Fruit fly (Drosophila melanogaster): ENCODE data around the gene CG2975.

CG2975 gene

DNA sequence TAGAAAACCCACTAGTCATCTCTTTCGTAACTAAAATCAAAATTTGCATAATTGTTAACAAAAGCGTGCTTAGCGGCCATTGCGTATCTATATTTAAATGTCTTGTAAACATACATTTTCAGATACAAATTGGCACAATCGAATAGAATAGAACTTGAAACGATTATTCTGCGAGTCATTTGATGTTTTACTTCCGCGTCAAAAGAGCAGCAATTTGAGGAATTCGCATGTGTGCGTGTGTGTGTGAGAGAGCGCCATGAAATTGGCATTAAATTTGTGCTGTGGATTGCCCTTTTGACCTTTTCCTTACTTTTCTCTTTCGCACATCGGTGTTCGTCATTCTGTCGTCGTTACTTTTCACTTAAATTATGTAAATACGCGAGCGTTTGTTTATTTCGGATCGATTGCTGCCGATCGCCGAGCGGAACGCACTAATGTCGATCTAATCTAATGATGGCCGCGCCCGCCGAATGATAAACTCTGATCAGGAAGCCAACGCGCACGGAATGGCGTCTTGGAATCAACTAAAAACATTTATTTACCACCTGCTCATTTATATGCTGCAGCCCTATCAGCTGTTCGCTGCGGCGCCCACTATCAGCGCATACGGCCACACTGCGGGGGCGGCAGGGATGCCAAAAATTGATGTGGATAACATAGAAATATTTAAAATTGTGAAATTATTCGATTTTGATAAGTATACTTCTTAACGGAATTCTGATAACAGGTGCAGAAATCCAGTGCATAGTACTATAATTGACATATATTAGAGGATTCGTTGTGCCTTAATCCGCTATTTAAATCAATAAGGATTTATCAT, 45.0 kb downstream of the CG2975 start (continued):
- TF ChIP-seq CG33213 (GFP tag; optimal IDR thresholded peaks at IDR 0.05) (peak; percentile 58), ato (GFP tag; IDR thresholded peaks at IDR 0.05; ENCODE audit: partially characterized antibody) (peak; percentile 52), CG2712 (tag; optimal IDR thresholded peaks at IDR 0.05) (peak; percentile 52), Fer1 (GFP tag; optimal IDR thresholded peaks at IDR 0.05) (peak; percentile 63), so (GFP tag; IDR thresholded peaks at IDR 0.05) (no peak), bab2 (GFP tag; optimal IDR thresholded peaks at IDR 0.05) (no peak), ab (GFP tag; optimal IDR thresholded peaks at IDR 0.05) (no peak), fd64A (GFP tag; optimal IDR thresholded peaks at IDR 0.05) (peak; percentile 49), CG8290 (GFP tag; optimal IDR thresholded peaks at IDR 0.05) (no peak), CG8290 (tag; optimal IDR thresholded peaks at IDR 0.05) (peak in 1 of 2 experiments; percentile 99), NFAT (GFP tag; IDR thresholded peaks at IDR 0.05) (peak; percentile 73), CG17912 (GFP tag; optimal IDR thresholded peaks at IDR 0.05) (peak; percentile 39), Sin3A (optimal IDR thresholded peaks at IDR 0.05) (no peak), ttk (GFP tag; IDR thresholded peaks at IDR 0.05) (no peak), CG6272 (GFP tag; IDR thresholded peaks at IDR 0.05) (peak; percentile 47), gro (GFP tag; optimal IDR thresholded peaks at IDR 0.05) (peak; percentile 62), amos (GFP tag; IDR thresholded peaks at IDR 0.05; ENCODE audit: partially characterized antibody) (peak; percentile 56; the same call in 1 of the 2 replicates), CG31365 (tag; optimal IDR thresholded peaks at IDR 0.05) (peak; percentile 44), CG7839 (tag; optimal IDR thresholded peaks at IDR 0.05) (peak; percentile 30), ATbp (GFP tag; optimal IDR thresholded peaks at IDR 0.05) (peak; percentile 14), unc-4 (GFP tag; IDR thresholded peaks at IDR 0.05; ENCODE audit: partially characterized antibody) (peak; percentile 16; the same call in 1 of the 2 replicates), Ets65A (GFP tag) (no peak), HHEX (GFP tag; optimal IDR thresholded peaks at IDR 0.05) (peak; percentile 58), Pdp1 (GFP tag; optimal IDR thresholded peaks at IDR 0.05) (peak in 1 of 2 experiments; percentile 14), CG1529 (GFP tag; optimal IDR thresholded peaks at IDR 0.05) (no peak), Drgx (GFP tag; IDR thresholded peaks at IDR 0.05) (peak; percentile 49), ara (GFP tag; IDR thresholded peaks at IDR 0.05) (peak; percentile 39; the same call in 1 of the 2 replicates), Tbp (GFP tag; optimal IDR thresholded peaks at IDR 0.05) (no peak), CG10274 (GFP tag; optimal IDR thresholded peaks at IDR 0.05) (no peak), dan (GFP tag; IDR thresholded peaks at IDR 0.05) (no peak), Dad (GFP tag; optimal IDR thresholded peaks at IDR 0.05) (no peak), Oaz (GFP tag; IDR thresholded peaks at IDR 0.05) (0 out of 2 replicates have a peak, but pooled peaks have one; percentile 30), Dref (GFP tag; IDR thresholded peaks at IDR 0.05) (peak; percentile 56), CG9876 (GFP tag; optimal IDR thresholded peaks at IDR 0.05) (peak; percentile 1), jigr1 (GFP tag; IDR thresholded peaks at IDR 0.05) (no peak), Atf-2 (GFP tag; optimal IDR thresholded peaks at IDR 0.05) (no peak), cg (GFP tag; optimal IDR thresholded peaks at IDR 0.05) (peak; percentile 69), nom (GFP tag; optimal IDR thresholded peaks at IDR 0.05) (peak; percentile 54), CG10654 (GFP tag; optimal IDR thresholded peaks at IDR 0.05) (no peak), Fer3 (tag; optimal IDR thresholded peaks at IDR 0.05) (peak; percentile 42), CG7357 (GFP tag; IDR thresholded peaks at IDR 0.05) (no peak), Doc2 (GFP tag; IDR thresholded peaks at IDR 0.05) (no peak), phol (tag; optimal IDR thresholded peaks at IDR 0.05) (peak; percentile 71), CG16813 (GFP tag; IDR thresholded peaks at IDR 0.05; ENCODE audit: partially characterized antibody) (peak; percentile 18; the same call in 2 of the 3 replicates), CG17385 (GFP tag; optimal IDR thresholded peaks at IDR 0.05) (peak; percentile 32), E2f2 (GFP tag; IDR thresholded peaks at IDR 0.05) (peak; percentile 77), CG17829 (tag; optimal IDR thresholded peaks at IDR 0.05) (peak; percentile 40), NC2β (GFP tag; optimal IDR thresholded peaks at IDR 0.05) (no peak), sqz (GFP tag; optimal IDR thresholded peaks at IDR 0.05) (no peak), bcd (GFP tag; optimal IDR thresholded peaks at IDR 0.05) (no peak)

Measured in whole organism, embryonic.